Worm (Caenorhabditis elegans) whole organism, dauer: Measurements from ENCODE around the gene exos-1.

Source experiments
- unc-62 ChIP-seq: sonication (generic microtip); optimal IDR thresholded peaks from 2 replicates; lab custom pipeline; 2017; ENCODE audit warnings: missing biosample characterization, missing genetic modification reagents, missing genetic modification characterization

Gene exos-1

ce11 chrIII:11054532-11055265 is 45.9 kb downstream of the exos-1 start:
- TF ChIP-seq unc-62 (GFP tag; lab: Kevin White, UChicago): no peak

- TF ChIP-seq unc-62 (GFP tag; lab: Kevin White, UChicago): no peak
Measured at ce11 chrIII:11059775-11060174, 50.9 kb downstream of the exos-1 start.
